Worm (Caenorhabditis elegans) whole organism, L1 larva: ENCODE results near the gene F54C8.1.

Experiments used
- C04F5.9 ChIP-seq: sonication (generic microtip); optimal IDR thresholded peaks from 2 replicates; lab custom pipeline; 2016; ENCODE audit warnings: missing genetic modification characterization, missing compliant biosample characterization
- F16B12.6 ChIP-seq: fragments of 150-350 bp; optimal IDR thresholded peaks from 2 replicates; lab custom pipeline; 2014; ENCODE audit warnings: missing biosample characterization, missing genetic modification characterization
- Y116A8C.19 ChIP-seq: sonication (generic microtip); optimal IDR thresholded peaks from 2 replicates; lab custom pipeline; 2016; ENCODE audit warnings: missing compliant biosample characterization, missing genetic modification characterization, borderline replicate concordance
- aha-1 ChIP-seq: fragments of 150-350 bp; optimal IDR thresholded peaks from 2 replicates; lab custom pipeline; 2014; ENCODE audit warnings: missing biosample characterization, missing genetic modification characterization
- alr-1 ChIP-seq: fragments of 200-800 bp; sonication (Bioruptor generic); optimal IDR thresholded peaks from 2 replicates; lab custom pipeline; 2018; ENCODE audit warnings: borderline replicate concordance, mild to moderate bottlenecking, missing genetic modification characterization, missing compliant biosample characterization
- aly-2 ChIP-seq: fragments of 150-350 bp; optimal IDR thresholded peaks from 2 replicates; lab custom pipeline; 2014; ENCODE audit warnings: missing biosample characterization, missing genetic modification characterization
- ama-1 ChIP-seq: fragments of 150-350 bp; optimal IDR thresholded peaks from 2 replicates; lab custom pipeline; 2014
- blmp-1 ChIP-seq: fragments of 150-350 bp; optimal IDR thresholded peaks from 2 replicates; lab custom pipeline; 2014; ENCODE audit warnings: missing biosample characterization, missing genetic modification characterization
- ceh-82 ChIP-seq, 3 experiments: fragments of 150-350 bp in 1 of 3; sonication (generic microtip) in 2 of 3; optimal IDR thresholded peaks; 2 replicates each; lab custom pipeline; 2014 to 2017; ENCODE audit warnings: missing biosample characterization in 3 of 3, missing genetic modification characterization in 3 of 3
- dpl-1 ChIP-seq, 3 experiments: fragments of 150-350 bp in 2 of 3; sonication (generic microtip) in 1 of 3; optimal IDR thresholded peaks; 2 replicates each; lab custom pipeline; 2014 to 2017; ENCODE audit warnings: missing biosample characterization in 3 of 3, missing genetic modification characterization in 3 of 3, missing genetic modification reagents in 3 of 3
- efl-1 ChIP-seq, 4 experiments: fragments of 150-350 bp; optimal IDR thresholded peaks in 3 of 4; peaks in 1 of 4; 1 replicate in 1 of 4; 2 replicates in 3 of 4; lab custom pipeline; 2014; ENCODE audit warnings: missing biosample characterization in 2 of 4, missing genetic modification characterization in 2 of 4, missing genetic modification reagents in 2 of 4
- egl-13 ChIP-seq: sonication (generic microtip); optimal IDR thresholded peaks from 2 replicates; lab custom pipeline; 2016; ENCODE audit warnings: missing genotype, missing genetic modification reagents, missing genetic modification characterization, missing compliant biosample characterization
- egl-27 ChIP-seq, 2 experiments: fragments of 150-350 bp in 1 of 2; sonication (generic microtip); optimal IDR thresholded peaks; 3 replicates each; lab custom pipeline; 2017 to 2018; ENCODE audit warnings: missing biosample characterization in 2 of 2, missing genetic modification characterization in 2 of 2, missing genetic modification reagents in 2 of 2
- elt-3 ChIP-seq, 6 experiments: fragments of 150-350 bp in 1 of 6; sonication (generic microtip); optimal IDR thresholded peaks; 2 replicates each; lab custom pipeline; 2017 to 2018; ENCODE audit warnings: missing biosample characterization in 6 of 6, missing genetic modification characterization in 6 of 6, inconsistent platforms in 1 of 6
- fkh-10 ChIP-seq: sonication (generic microtip); optimal IDR thresholded peaks from 2 replicates; lab custom pipeline; 2017; ENCODE audit warnings: missing biosample characterization, missing genetic modification reagents, missing genetic modification characterization
- fkh-4 ChIP-seq: sonication (generic microtip); optimal IDR thresholded peaks from 2 replicates; lab custom pipeline; 2016; ENCODE audit warnings: missing compliant biosample characterization, missing genetic modification characterization, borderline replicate concordance
- fkh-8 ChIP-seq: sonication (generic microtip); optimal IDR thresholded peaks from 2 replicates; lab custom pipeline; 2016; ENCODE audit warnings: mild to moderate bottlenecking, missing genetic modification characterization, missing compliant biosample characterization
- hpl-2 ChIP-seq: fragments of 150-350 bp; optimal IDR thresholded peaks from 2 replicates; lab custom pipeline; 2014; ENCODE audit warnings: missing biosample characterization, missing genetic modification reagents, missing genetic modification characterization
- isw-1 ChIP-seq: fragments of 200-800 bp; sonication (Bioruptor generic); IDR thresholded peaks from 2 replicates; pipeline ENCODE4 v1.3.6; 2022; ENCODE audit warnings: missing genetic modification characterization, missing compliant biosample characterization
- lin-14 ChIP-seq: fragments of 200-800 bp; sonication (Bioruptor generic); optimal IDR thresholded peaks from 2 replicates; lab custom pipeline; 2018; ENCODE audit warnings: mild to moderate bottlenecking, missing genetic modification characterization, moderate library complexity, missing compliant biosample characterization
- lir-3 ChIP-seq: sonication (generic microtip); optimal IDR thresholded peaks from 2 replicates; lab custom pipeline; 2016; ENCODE audit warnings: mild to moderate bottlenecking, missing genetic modification characterization, moderate library complexity, missing compliant biosample characterization; ENCODE audit not compliant: poor library complexity
- mab-9 ChIP-seq: fragments of 200-800 bp; sonication (Bioruptor generic); IDR thresholded peaks from 2 replicates; pipeline ENCODE4 v1.3.6; 2022; ENCODE audit warnings: missing genetic modification reagents, missing genetic modification characterization, missing compliant biosample characterization
- mdl-1 ChIP-seq, 2 experiments: fragments of 150-350 bp; optimal IDR thresholded peaks; 2 replicates each; lab custom pipeline; 2014 to 2017; ENCODE audit warnings: missing biosample characterization in 2 of 2, missing genetic modification characterization in 2 of 2, inconsistent platforms in 1 of 2
- mef-2 ChIP-seq: fragments of 150-350 bp; optimal IDR thresholded peaks from 2 replicates; lab custom pipeline; 2014; ENCODE audit warnings: missing biosample characterization, missing genetic modification characterization
- nhr-19 ChIP-seq: fragments of 200-800 bp; sonication (Bioruptor generic); conservative IDR thresholded peaks from 2 replicates; pipeline ENCODE4 v1.3.6; 2022; ENCODE audit warnings: missing genetic modification characterization, missing compliant biosample characterization
- nhr-71 ChIP-seq: sonication (generic microtip); optimal IDR thresholded peaks from 2 replicates; lab custom pipeline; 2016; ENCODE audit warnings: mild to moderate bottlenecking, missing genetic modification characterization, moderate library complexity, missing compliant biosample characterization
- nhr-76 ChIP-seq: sonication (generic microtip); optimal IDR thresholded peaks from 2 replicates; lab custom pipeline; 2017; ENCODE audit warnings: missing biosample characterization, missing genetic modification characterization
- nhr-84 ChIP-seq: sonication (generic microtip); optimal IDR thresholded peaks from 2 replicates; lab custom pipeline; 2017; ENCODE audit warnings: missing biosample characterization, missing genetic modification characterization
- nhr-85 ChIP-seq: sonication (generic microtip); peaks from one replicate; lab custom pipeline; 2016; ENCODE audit warnings: missing genetic modification characterization, inconsistent platforms, missing compliant biosample characterization
- nhr-90 ChIP-seq: sonication (generic microtip); optimal IDR thresholded peaks from 2 replicates; lab custom pipeline; 2016; ENCODE audit warnings: mild to moderate bottlenecking, missing genetic modification characterization, missing compliant biosample characterization; ENCODE audit not compliant: poor library complexity
- skn-1 ChIP-seq: fragments of 150-350 bp; optimal IDR thresholded peaks from 2 replicates; lab custom pipeline; 2014; ENCODE audit warnings: missing biosample characterization, missing genetic modification characterization
- snpc-4 ChIP-seq: fragments of 150-350 bp; optimal IDR thresholded peaks from 2 replicates; lab custom pipeline; 2014; ENCODE audit warnings: missing biosample characterization, missing genetic modification characterization
- snu-23 ChIP-seq: sonication (generic microtip); optimal IDR thresholded peaks from 2 replicates; lab custom pipeline; 2016; ENCODE audit warnings: missing genetic modification characterization, missing compliant biosample characterization
- sup-37 ChIP-seq: fragments of 200-800 bp; sonication (Bioruptor generic); optimal IDR thresholded peaks from 2 replicates; lab custom pipeline; 2018; ENCODE audit warnings: mild to moderate bottlenecking, missing genetic modification characterization, missing compliant biosample characterization
- swsn-7 ChIP-seq: sonication (generic microtip); optimal IDR thresholded peaks from 2 replicates; lab custom pipeline; 2016; ENCODE audit warnings: missing genetic modification characterization, missing compliant biosample characterization
- tlp-1 ChIP-seq: fragments of 150-350 bp; optimal IDR thresholded peaks from 2 replicates; lab custom pipeline; 2014; ENCODE audit warnings: missing biosample characterization, missing genetic modification characterization
- unc-130 ChIP-seq: fragments of 150-350 bp; optimal IDR thresholded peaks from 2 replicates; lab custom pipeline; 2017; ENCODE audit warnings: missing biosample characterization, missing genetic modification characterization, inconsistent platforms
- unc-98 ChIP-seq: fragments of 200-800 bp; sonication (Bioruptor generic); IDR thresholded peaks from 2 replicates; pipeline ENCODE4 v1.3.6; 2022; ENCODE audit warnings: missing genetic modification characterization, missing compliant biosample characterization
- xbp-1 ChIP-seq: sonication (generic microtip); optimal IDR thresholded peaks from 2 replicates; lab custom pipeline; 2016; ENCODE audit warnings: missing genetic modification characterization, missing compliant biosample characterization
- zag-1 ChIP-seq: fragments of 150-350 bp; optimal IDR thresholded peaks from 2 replicates; lab custom pipeline; 2014; ENCODE audit warnings: missing biosample characterization, missing genetic modification characterization
- ztf-11 ChIP-seq, 2 experiments: sonication (generic microtip); optimal IDR thresholded peaks; 2 replicates each; lab custom pipeline; 2016 to 2017; ENCODE audit warnings: missing genetic modification characterization in 2 of 2, missing biosample characterization in 1 of 2, missing compliant biosample characterization in 1 of 2
- ztf-4 ChIP-seq: fragments of 150-350 bp; optimal IDR thresholded peaks from 2 replicates; lab custom pipeline; 2014; ENCODE audit warnings: missing biosample characterization, missing genetic modification characterization

Gene F54C8.1

ce11 chrIII:9433576-9434107 lies 5.9 kb upstream of the F54C8.1 start, which contains the start of gene cpar-1:
Gene cpar-1 (plus strand): TSS chrIII:9434057.
- no peak for TF ChIP-seq nhr-19 (GFP tag; lab: Robert Waterston, UW)
- no peak for TF ChIP-seq egl-27 (tag; optimal IDR thresholded peaks at IDR 0.05; lab: Kevin White, UChicago)
- no peak for TF ChIP-seq isw-1
- no peak for TF ChIP-seq unc-130 (tag; lab: Kevin White, UChicago)
- TF ChIP-seq alr-1 = no peak
- TF ChIP-seq nhr-85 (tag; lab: Kevin White, UChicago) = peak; percentile 21
- no peak for TF ChIP-seq F16B12.6 (tag; lab: Kevin White, UChicago)
- TF ChIP-seq efl-1 (optimal IDR thresholded peaks at IDR 0.05; lab: Kevin White, UChicago) = no peak
- TF ChIP-seq efl-1 (GFP tag; optimal IDR thresholded peaks at IDR 0.05 in 1 of 2; lab: Kevin White, UChicago) = peak in 1 of 2 experiments; percentile 12
- no peak for TF ChIP-seq tlp-1 (tag; lab: Kevin White, UChicago)

- TF ChIP-seq ceh-82 (tag; optimal IDR thresholded peaks at IDR 0.05; lab: Kevin White, UChicago) = no peak
- TF ChIP-seq F16B12.6 (tag; lab: Kevin White, UChicago) = no peak
These were observed 4.5 kb upstream of the F54C8.1 start for ce11 chrIII:9434999-9435398.

- TF ChIP-seq Y116A8C.19 (tag; lab: Kevin White, UChicago) (no peak), dpl-1 (GFP tag; optimal IDR thresholded peaks at IDR 0.05; lab: Kevin White, UChicago) (no peak), nhr-90 (peak; percentile 7), ama-1 (peak; percentile 52), aha-1 (no peak)
These were observed 1.6 kb downstream of the F54C8.1 start, which contains the start of gene emb-30 for ce11 chrIII:9441133-9441532. Gene emb-30 (minus strand): TSS chrIII:9441460.

ce11 chrIII:9442846-9443245 lies 3.3 kb downstream of the F54C8.1 start:
- no peak for TF ChIP-seq fkh-8 (tag; lab: Kevin White, UChicago)
- no peak for TF ChIP-seq elt-3 (tag; optimal IDR thresholded peaks at IDR 0.05; lab: Kevin White, UChicago)
- no peak for TF ChIP-seq aly-2
- TF ChIP-seq zag-1 = no peak
- peak; percentile 36 for TF ChIP-seq ama-1

ce11 chrIII:9443417-9444027 lies 4.0 kb downstream of the F54C8.1 start, which contains the start of gene pir-2:
Gene pir-2 (minus strand): TSS chrIII:9443634.
- no peak for TF ChIP-seq nhr-76 (tag; lab: Kevin White, UChicago)
- TF ChIP-seq skn-1 (tag; lab: Kevin White, UChicago) = peak; percentile 92
- TF ChIP-seq hpl-2 (GFP tag; lab: Kevin White, UChicago) = no peak
- TF ChIP-seq nhr-84 (tag; lab: Kevin White, UChicago) = no peak
- no peak; the same call in 1 of the 2 replicates for TF ChIP-seq unc-98 (GFP tag; lab: Robert Waterston, UW)
- TF ChIP-seq aly-2 = no peak
- TF ChIP-seq ztf-11 (tag; optimal IDR thresholded peaks at IDR 0.05; lab: Kevin White, UChicago) = peak in 1 of 2 experiments; percentile 57
- TF ChIP-seq fkh-4 (tag; lab: Kevin White, UChicago) = no peak
- peak; percentile 86 for TF ChIP-seq isw-1
- peak; percentile 79 for TF ChIP-seq xbp-1 (tag; lab: Kevin White, UChicago)
- peak; percentile 91 for TF ChIP-seq nhr-71
- TF ChIP-seq ztf-4 (tag; lab: Kevin White, UChicago) = peak; percentile 85
- TF ChIP-seq Y116A8C.19 (tag; lab: Kevin White, UChicago) = no peak
- peak; percentile 89 for TF ChIP-seq snu-23 (GFP tag; lab: Kevin White, UChicago)
- TF ChIP-seq mef-2 (tag; lab: Kevin White, UChicago) = peak; percentile 30
- peak; percentile 47 for TF ChIP-seq aha-1
- 0 out of 2 replicates have a peak, but pooled peaks have one; percentile 56 for TF ChIP-seq mab-9
- TF ChIP-seq tlp-1 (tag; lab: Kevin White, UChicago) = no peak
- TF ChIP-seq lir-3 (tag; lab: Kevin White, UChicago) = peak; percentile 50
- TF ChIP-seq mdl-1 (tag; optimal IDR thresholded peaks at IDR 0.05; lab: Kevin White, UChicago) = peak in 1 of 2 experiments; percentile 65
- TF ChIP-seq sup-37 (GFP tag; lab: Kevin White, UChicago) = peak; percentile 21
- TF ChIP-seq C04F5.9 (tag; lab: Kevin White, UChicago) = peak; percentile 33
- TF ChIP-seq swsn-7 = peak; percentile 88
- TF ChIP-seq egl-13 (tag; lab: Kevin White, UChicago) = peak; percentile 67
- TF ChIP-seq fkh-10 (GFP tag; lab: Kevin White, UChicago) = peak; percentile 65
- peak; percentile 76 for TF ChIP-seq snpc-4 (tag; lab: Kevin White, UChicago)
- peak; percentile 68 for TF ChIP-seq unc-130 (tag; lab: Kevin White, UChicago)
- peak; percentile 88 for TF ChIP-seq lin-14 (GFP tag; lab: Kevin White, UChicago)
- TF ChIP-seq blmp-1 (tag; lab: Kevin White, UChicago) = peak; percentile 50
